Fruit fly (Drosophila melanogaster) whole organism, wandering third instar larva: ENCODE measurements around the gene Grip128.

Experiments used
- OdsH ChIP-seq: fragments of 200-800 bp; sonication (Bioruptor generic); optimal IDR thresholded peaks from 2 replicates; lab custom pipeline; 2016; ENCODE audit warnings: missing biosample characterization, mild to moderate bottlenecking, missing genetic modification characterization
- brk ChIP-seq: fragments of 200-800 bp; sonication (Bioruptor generic); optimal IDR thresholded peaks from 2 replicates; lab custom pipeline; 2016; ENCODE audit warnings: missing biosample characterization, mild to moderate bottlenecking, missing genetic modification characterization
- dmrt93B ChIP-seq: fragments of 200-800 bp; sonication (Bioruptor generic); optimal IDR thresholded peaks from 2 replicates; lab custom pipeline; 2018; ENCODE audit warnings: missing biosample characterization, mild to moderate bottlenecking, missing genetic modification characterization
- lola ChIP-seq: fragments of >200 bp; optimal IDR thresholded peaks from 2 replicates; lab custom pipeline; 2017; ENCODE audit warnings: missing biosample characterization, missing genetic modification characterization

DNA sequence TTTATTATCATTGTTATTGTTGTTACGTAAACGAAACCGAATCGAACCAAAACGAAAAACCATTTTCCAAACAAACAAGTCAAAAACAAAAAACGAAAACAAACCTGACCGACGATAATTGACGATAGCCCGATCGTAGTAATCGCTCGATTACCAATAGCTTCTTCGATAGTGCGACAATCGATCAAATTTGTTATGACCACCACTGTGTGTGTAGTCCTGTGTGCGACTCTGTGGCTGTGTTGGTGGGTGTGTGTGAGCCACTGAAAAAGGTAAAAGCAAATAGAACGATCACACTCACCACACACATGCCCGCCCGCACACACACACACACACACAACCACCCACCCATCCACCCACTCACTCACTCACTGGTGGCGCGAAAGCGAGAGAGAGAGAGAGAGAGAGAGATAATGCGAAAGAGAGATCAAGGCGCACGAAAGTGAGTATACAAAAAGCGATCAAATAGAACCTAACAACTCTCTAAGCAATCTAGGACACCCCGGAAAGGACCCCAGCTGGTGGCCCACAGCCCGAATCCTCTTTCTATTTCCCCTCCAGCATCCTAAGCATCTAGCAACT is 12.6 kb upstream of the Grip128 start:
- no peak for TF ChIP-seq brk (GFP tag; lab: Kevin White, UChicago)
- TF ChIP-seq OdsH: no peak
- TF ChIP-seq lola (GFP tag; lab: Kevin White, UChicago): no peak
- TF ChIP-seq dmrt93B (GFP tag; lab: Kevin White, UChicago): no peak
